Worm (Caenorhabditis elegans) whole organism, L4/young adult: Measurements from ENCODE around the gene vab-7.

Experiments
- dao-5 ChIP-seq: sonication (generic microtip); optimal IDR thresholded peaks from 2 replicates; lab custom pipeline; 2016; ENCODE audit warnings: missing genotype, missing genetic modification characterization, moderate library complexity, missing compliant biosample characterization
- him-1 ChIP-seq: sonication (generic microtip); optimal IDR thresholded peaks from 2 replicates; lab custom pipeline; 2016; ENCODE audit warnings: missing genotype, missing genetic modification reagents, missing genetic modification characterization, missing compliant biosample characterization

DNA sequence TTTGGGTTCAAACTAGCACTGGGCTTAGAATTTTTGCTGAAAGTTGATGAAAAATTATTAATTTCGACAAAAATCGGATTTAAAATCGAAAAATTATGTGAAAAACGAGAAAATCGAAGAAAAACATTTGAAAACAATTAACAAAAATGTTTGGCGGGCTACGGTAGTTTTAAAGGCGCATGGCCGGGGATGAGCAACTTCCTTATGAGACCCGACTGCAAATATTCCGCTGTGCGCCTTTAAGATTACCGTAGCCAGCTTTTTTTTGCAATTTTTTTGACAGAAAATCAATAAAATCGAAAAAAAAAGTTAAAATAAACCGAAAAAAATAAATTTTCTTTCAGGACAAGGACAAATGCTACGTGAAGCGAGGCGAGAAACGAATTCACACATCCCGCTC is 42.6 kb upstream of the vab-7 start:
- TF ChIP-seq him-1 (tag; lab: Kevin White, UChicago), result no peak
- TF ChIP-seq dao-5, result no peak
